Worm (Caenorhabditis elegans) whole organism, early embryonic: ENCODE data around the gene srbc-78.

Source experiments
- B0310.2 ChIP-seq: sonication (generic microtip); optimal IDR thresholded peaks from 2 replicates; lab custom pipeline; 2016; ENCODE audit warnings: mild to moderate bottlenecking, missing genetic modification characterization, missing compliant biosample characterization
- aly-1 ChIP-seq: sonication (generic microtip); optimal IDR thresholded peaks from 2 replicates; lab custom pipeline; 2016; ENCODE audit warnings: missing genetic modification characterization, missing compliant biosample characterization
- ama-1 ChIP-seq: fragments of 150-350 bp; optimal IDR thresholded peaks from 2 replicates; lab custom pipeline; 2014
- ceh-13 ChIP-seq: fragments of 200-800 bp; sonication (Bioruptor generic); optimal IDR thresholded peaks from 2 replicates; lab custom pipeline; 2018; ENCODE audit warnings: mild to moderate bottlenecking, missing genetic modification characterization, missing compliant biosample characterization
- flt-1 ChIP-seq: fragments of 200-800 bp; sonication (Bioruptor generic); IDR thresholded peaks from 2 replicates; pipeline ENCODE4 v1.3.6; 2022; ENCODE audit warnings: missing genetic modification characterization, missing compliant biosample characterization
- hmbx-1 ChIP-seq: sonication (generic microtip); optimal IDR thresholded peaks from 2 replicates; lab custom pipeline; 2016; ENCODE audit warnings: mild to moderate bottlenecking, missing genetic modification characterization, missing compliant biosample characterization
- hmg-4 ChIP-seq: fragments of 200-800 bp; sonication (Bioruptor generic); optimal IDR thresholded peaks from 2 replicates; lab custom pipeline; 2018; ENCODE audit warnings: mild to moderate bottlenecking, missing genetic modification characterization, missing compliant biosample characterization
- hnd-1 ChIP-seq: sonication (generic microtip); optimal IDR thresholded peaks from 2 replicates; lab custom pipeline; 2016; ENCODE audit warnings: missing genetic modification characterization, missing compliant biosample characterization
- scrt-1 ChIP-seq: fragments of 200-800 bp; sonication (Bioruptor generic); IDR thresholded peaks from 2 replicates; pipeline ENCODE4 v1.3.6; 2022; ENCODE audit warnings: missing genetic modification characterization, missing compliant biosample characterization
- sea-1 ChIP-seq: fragments of 200-800 bp; sonication (Bioruptor generic); conservative IDR thresholded peaks from 2 replicates; pipeline ENCODE4 v1.3.6; 2022; ENCODE audit warnings: missing genetic modification characterization, missing compliant biosample characterization
- tbx-11 ChIP-seq: fragments of 200-800 bp; sonication (Bioruptor generic); IDR thresholded peaks from 2 replicates; pipeline ENCODE4 v1.3.6; 2022; ENCODE audit warnings: missing genetic modification characterization, missing compliant biosample characterization
- tbx-37 ChIP-seq: fragments of 200-800 bp; sonication (Bioruptor generic); conservative IDR thresholded peaks from 2 replicates; pipeline ENCODE4 v1.3.6; 2022; ENCODE audit warnings: missing genetic modification reagents, missing genetic modification characterization, missing compliant biosample characterization

DNA sequence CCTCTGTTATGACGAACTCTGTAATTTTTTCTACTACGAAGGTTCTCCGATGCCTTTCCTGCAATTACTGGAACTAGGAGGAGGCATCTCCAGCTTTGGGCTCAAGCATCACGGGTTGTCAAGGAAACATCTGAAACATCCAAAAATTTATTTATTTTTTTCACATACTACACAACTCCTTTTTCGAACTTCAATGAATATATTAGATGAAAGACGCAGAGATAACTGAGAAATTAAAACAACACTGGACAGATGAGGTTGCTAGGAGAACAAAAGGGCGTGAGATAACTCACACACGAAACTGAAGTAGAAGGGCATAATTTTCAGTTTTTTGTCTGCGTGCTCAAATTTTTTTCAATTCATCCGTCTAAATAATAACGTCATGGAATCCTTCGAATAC lies 38.5 kb upstream of the srbc-78 start, which contains the start of gene Y38H6C.13:
- TF ChIP-seq ceh-13 (GFP tag; lab: Kevin White, UChicago) = no peak
- TF ChIP-seq flt-1 (GFP tag; lab: Robert Waterston, UW) = no peak
- TF ChIP-seq ama-1 = no peak
- no peak for TF ChIP-seq tbx-11
- no peak for TF ChIP-seq hmbx-1
- no peak for TF ChIP-seq scrt-1 (GFP tag; lab: Robert Waterston, UW)
- no peak for TF ChIP-seq sea-1 (GFP tag; lab: Robert Waterston, UW)
- no peak for TF ChIP-seq tbx-37 (GFP tag; lab: Robert Waterston, UW)
- no peak for TF ChIP-seq aly-1 (tag; lab: Kevin White, UChicago)
- TF ChIP-seq hnd-1 (tag; lab: Kevin White, UChicago) = no peak
- no peak for TF ChIP-seq hmg-4 (GFP tag; lab: Kevin White, UChicago)
- TF ChIP-seq B0310.2 = no peak
